Fruit fly (Drosophila melanogaster) whole organism, embryonic: ENCODE data around the gene CG18262.

Source experiments
- Atf6 ChIP-seq: fragments of 200-800 bp; sonication (Bioruptor generic); IDR thresholded peaks from 2 replicates; pipeline ENCODE4 v1.3.6; 2022; ENCODE audit warnings: missing biosample characterization, missing genetic modification characterization
- Bdp1 ChIP-seq: fragments of 200-800 bp; sonication (Bioruptor generic); optimal IDR thresholded peaks from 3 replicates; lab custom pipeline; 2016; ENCODE audit warnings: missing biosample characterization, missing genetic modification characterization
- CG10274 ChIP-seq: fragments of 200-800 bp; sonication (Bioruptor generic); optimal IDR thresholded peaks from 3 replicates; lab custom pipeline; 2017; ENCODE audit warnings: missing biosample characterization, mild to moderate bottlenecking, missing genetic modification characterization
- CG11247 ChIP-seq: fragments of 200-800 bp; sonication (Bioruptor generic); IDR thresholded peaks from 2 replicates; pipeline ENCODE4 v1.3.6; 2022; ENCODE audit warnings: missing biosample characterization, missing genetic modification characterization
- CG11723 ChIP-seq: fragments of 200-800 bp; sonication (Bioruptor generic); optimal IDR thresholded peaks from 2 replicates; lab custom pipeline; 2017; ENCODE audit warnings: missing biosample characterization, mild to moderate bottlenecking, missing genetic modification characterization
- CG12219 ChIP-seq: fragments of 200-800 bp; sonication (Bioruptor generic); optimal IDR thresholded peaks from 3 replicates; lab custom pipeline; 2018; ENCODE audit warnings: missing biosample characterization, mild to moderate bottlenecking, missing genetic modification characterization
- CG13296 ChIP-seq: fragments of 200-800 bp; sonication (Bioruptor generic); optimal IDR thresholded peaks from 3 replicates; lab custom pipeline; 2018; ENCODE audit warnings: missing biosample characterization, mild to moderate bottlenecking, missing genetic modification characterization
- CG18011 ChIP-seq: fragments of 200-800 bp; sonication (Bioruptor generic); optimal IDR thresholded peaks from 2 replicates; lab custom pipeline; 2017; ENCODE audit warnings: missing biosample characterization, missing genetic modification characterization, mild to moderate bottlenecking, moderate library complexity, missing genotype
- CG2678 ChIP-seq: fragments of 200-800 bp; sonication (Bioruptor generic); optimal IDR thresholded peaks from 3 replicates; lab custom pipeline; 2019; ENCODE audit warnings: missing biosample characterization, mild to moderate bottlenecking, missing genetic modification characterization, moderate library complexity
- CG3065 ChIP-seq: fragments of 200-800 bp; sonication (Bioruptor generic); optimal IDR thresholded peaks from 2 replicates; lab custom pipeline; 2016; ENCODE audit warnings: missing biosample characterization, missing genetic modification characterization
- CG31441 ChIP-seq: fragments of 200-800 bp; sonication (Bioruptor generic); IDR thresholded peaks from 2 replicates; pipeline ENCODE4 v1.3.6; 2022; ENCODE audit warnings: missing biosample characterization, missing genetic modification characterization
- CG3163 ChIP-seq: fragments of 200-800 bp; sonication (Bioruptor generic); optimal IDR thresholded peaks from 3 replicates; lab custom pipeline; 2016; ENCODE audit warnings: missing biosample characterization, missing genetic modification characterization
- CG32772 ChIP-seq: fragments of 200-800 bp; sonication (Bioruptor generic); IDR thresholded peaks from 2 replicates; pipeline ENCODE4 v1.3.6; 2022; ENCODE audit warnings: missing biosample characterization, missing genetic modification characterization
- CG33213 ChIP-seq: fragments of 200-800 bp; sonication (Bioruptor generic); optimal IDR thresholded peaks from 3 replicates; lab custom pipeline; 2016; ENCODE audit warnings: missing biosample characterization, missing genetic modification characterization
- CG42726 ChIP-seq: fragments of 200-800 bp; sonication (Bioruptor generic); IDR thresholded peaks from 2 replicates; pipeline ENCODE4 v1.3.6; 2022; ENCODE audit warnings: missing biosample characterization, missing genetic modification characterization; ENCODE audit not compliant: partially characterized antibody
- CG4617 ChIP-seq: fragments of 200-800 bp; sonication (Bioruptor generic); optimal IDR thresholded peaks from 3 replicates; lab custom pipeline; 2016; ENCODE audit warnings: missing biosample characterization, missing genetic modification characterization, borderline replicate concordance
- CG4707 ChIP-seq: fragments of 200-800 bp; sonication (Bioruptor generic); optimal IDR thresholded peaks from 2 replicates; lab custom pipeline; 2018; ENCODE audit warnings: missing biosample characterization, mild to moderate bottlenecking, missing genetic modification characterization, moderate library complexity
- CG5180 ChIP-seq: fragments of 200-800 bp; sonication (Bioruptor generic); optimal IDR thresholded peaks from 3 replicates; lab custom pipeline; 2017; ENCODE audit warnings: missing biosample characterization, missing genetic modification characterization, mild to moderate bottlenecking, moderate library complexity, missing genetic modification reagents
- CG6689 ChIP-seq: fragments of 200-800 bp; sonication (Bioruptor generic); IDR thresholded peaks from 2 replicates; pipeline ENCODE4 v1.3.6; 2022; ENCODE audit warnings: missing biosample characterization, missing genetic modification characterization
- CG7839 ChIP-seq: fragments of 200-800 bp; sonication (Bioruptor generic); optimal IDR thresholded peaks from 3 replicates; lab custom pipeline; 2018; ENCODE audit warnings: missing biosample characterization, mild to moderate bottlenecking, missing genetic modification characterization, moderate library complexity
- CG8478 ChIP-seq: fragments of >200 bp; optimal IDR thresholded peaks from 2 replicates; lab custom pipeline; 2018
- CkIIα-i1 ChIP-seq: fragments of 200-800 bp; sonication (Bioruptor generic); IDR thresholded peaks from 2 replicates; pipeline ENCODE4 v1.3.6; 2022; ENCODE audit warnings: missing biosample characterization, missing genetic modification characterization
- CrebB ChIP-seq: fragments of 200-800 bp; sonication (Bioruptor generic); optimal IDR thresholded peaks from 3 replicates; lab custom pipeline; 2018; ENCODE audit warnings: missing biosample characterization, mild to moderate bottlenecking, missing genetic modification characterization
- Ets97D ChIP-seq: fragments of 200-800 bp; sonication (Bioruptor generic); optimal IDR thresholded peaks from 3 replicates; lab custom pipeline; 2016; ENCODE audit warnings: missing biosample characterization, missing genetic modification characterization
- Gug ChIP-seq: fragments of 200-800 bp; sonication (Bioruptor generic); IDR thresholded peaks from 4 replicates; pipeline ENCODE4 v1.3.6; 2022; ENCODE audit warnings: missing biosample characterization, missing genetic modification characterization
- Lhr ChIP-seq: fragments of 200-800 bp; sonication (Bioruptor generic); optimal IDR thresholded peaks from 3 replicates; lab custom pipeline; 2017; ENCODE audit warnings: mild to moderate bottlenecking, missing biosample characterization, missing genetic modification reagents, missing genetic modification characterization
- Lim3 ChIP-seq: fragments of 200-800 bp; sonication (Bioruptor generic); IDR thresholded peaks from 2 replicates; pipeline ENCODE4 v1.3.6; 2022; ENCODE audit warnings: missing biosample characterization, missing genetic modification characterization
- Med ChIP-seq: fragments of 200-800 bp; sonication (Bioruptor generic); peaks from one replicate; lab custom pipeline; 2016; ENCODE audit warnings: missing biosample characterization, missing genetic modification characterization, mild to moderate bottlenecking, inconsistent platforms, moderate library complexity
- Nf-YB ChIP-seq: fragments of 200-800 bp; sonication (Bioruptor generic); optimal IDR thresholded peaks from 3 replicates; lab custom pipeline; 2019; ENCODE audit warnings: missing biosample characterization, mild to moderate bottlenecking, missing genetic modification characterization, moderate library complexity
- YL-1 ChIP-seq: fragments of 200-800 bp; sonication (Bioruptor generic); optimal IDR thresholded peaks from 3 replicates; lab custom pipeline; 2017; ENCODE audit warnings: missing biosample characterization, mild to moderate bottlenecking, missing genetic modification characterization
- ab ChIP-seq: fragments of 200-800 bp; sonication (Bioruptor generic); optimal IDR thresholded peaks from 2 replicates; lab custom pipeline; 2016; ENCODE audit warnings: missing biosample characterization, missing genetic modification characterization
- al ChIP-seq: fragments of 200-800 bp; sonication (Bioruptor generic); IDR thresholded peaks from 2 replicates; pipeline ENCODE4 v1.3.6; 2022; ENCODE audit warnings: missing biosample characterization, missing genetic modification characterization
- caup ChIP-seq: fragments of 200-800 bp; sonication (Bioruptor generic); optimal IDR thresholded peaks from 3 replicates; lab custom pipeline; 2017; ENCODE audit warnings: missing biosample characterization, mild to moderate bottlenecking, missing genetic modification characterization, moderate library complexity; ENCODE audit not compliant: severe bottlenecking
- crp ChIP-seq, 2 experiments: fragments of 200-800 bp; sonication (Bioruptor generic); optimal IDR thresholded peaks; 2 replicates in 1 of 2; 3 replicates in 1 of 2; lab custom pipeline; 2017; ENCODE audit warnings: missing biosample characterization in 2 of 2, missing genetic modification characterization in 2 of 2, mild to moderate bottlenecking in 1 of 2, moderate library complexity in 1 of 2
- exex ChIP-seq: fragments of 200-800 bp; sonication (Bioruptor generic); optimal IDR thresholded peaks from 4 replicates; lab custom pipeline; 2018; ENCODE audit warnings: missing biosample characterization, mild to moderate bottlenecking, missing genetic modification characterization, moderate library complexity
- kay ChIP-seq: fragments of 200-800 bp; sonication (Bioruptor generic); optimal IDR thresholded peaks from 2 replicates; lab custom pipeline; 2016; ENCODE audit warnings: missing biosample characterization, missing genetic modification characterization
- knrl ChIP-seq: fragments of 200-800 bp; sonication (Bioruptor generic); IDR thresholded peaks from 3 replicates; pipeline ENCODE4 v1.3.6; 2022; ENCODE audit warnings: missing biosample characterization, missing genetic modification characterization; ENCODE audit not compliant: partially characterized antibody
- nau ChIP-seq: fragments of 200-800 bp; sonication (Bioruptor generic); optimal IDR thresholded peaks from 3 replicates; lab custom pipeline; 2017; ENCODE audit warnings: missing biosample characterization, mild to moderate bottlenecking, missing genetic modification characterization, missing genetic modification reagents
- nmo ChIP-seq: fragments of 200-800 bp; sonication (Bioruptor generic); optimal IDR thresholded peaks from 2 replicates; lab custom pipeline; 2018; ENCODE audit warnings: missing biosample characterization, mild to moderate bottlenecking, missing genetic modification characterization, moderate library complexity
- pan ChIP-seq, 4 experiments: fragments of >200 bp in 3 of 4; fragments of 200-800 bp in 1 of 4; sonication (Bioruptor generic) in 1 of 4; optimal IDR thresholded peaks in 3 of 4; IDR thresholded peaks in 1 of 4; 2 replicates each; pipeline versions ENCODE4 v1.3.6 to Lab custom; 2017 to 2022; ENCODE audit warnings: missing biosample characterization in 2 of 4, missing genetic modification characterization in 2 of 4, mixed read lengths in 1 of 4
- phol ChIP-seq: fragments of 200-800 bp; sonication (Bioruptor generic); optimal IDR thresholded peaks from 3 replicates; lab custom pipeline; 2018; ENCODE audit warnings: missing biosample characterization, mild to moderate bottlenecking, missing genetic modification characterization, moderate library complexity
- psq ChIP-seq: fragments of 200-800 bp; sonication (Bioruptor generic); optimal IDR thresholded peaks from 2 replicates; lab custom pipeline; 2017; ENCODE audit warnings: missing biosample characterization, missing genetic modification characterization
- slp2 ChIP-seq: fragments of 200-800 bp; sonication (Bioruptor generic); optimal IDR thresholded peaks from 2 replicates; lab custom pipeline; 2016; ENCODE audit warnings: missing biosample characterization, missing genetic modification characterization
- sna ChIP-seq: fragments of 200-800 bp; sonication (Bioruptor generic); IDR thresholded peaks from 2 replicates; pipeline ENCODE4 v1.3.6; 2022; ENCODE audit warnings: missing biosample characterization, missing genetic modification characterization; ENCODE audit not compliant: partially characterized antibody
- sqz ChIP-seq: fragments of 200-800 bp; sonication (Bioruptor generic); optimal IDR thresholded peaks from 3 replicates; lab custom pipeline; 2018; ENCODE audit warnings: missing biosample characterization, mild to moderate bottlenecking, missing genetic modification characterization
- ssp ChIP-seq: fragments of 200-800 bp; sonication (Bioruptor generic); IDR thresholded peaks from 2 replicates; pipeline ENCODE4 v1.3.6; 2022; ENCODE audit warnings: missing biosample characterization, missing genetic modification characterization
- tin ChIP-seq: fragments of 200-800 bp; sonication (Bioruptor generic); optimal IDR thresholded peaks from 3 replicates; lab custom pipeline; 2016; ENCODE audit warnings: missing biosample characterization, missing genetic modification characterization
- tio ChIP-seq: fragments of 200-800 bp; sonication (Bioruptor generic); optimal IDR thresholded peaks from 2 replicates; lab custom pipeline; 2017; ENCODE audit warnings: missing biosample characterization, missing genetic modification characterization, inconsistent platforms
- tna ChIP-seq: fragments of 200-800 bp; sonication (Bioruptor generic); IDR thresholded peaks from 2 replicates; pipeline ENCODE4 v1.3.6; 2022; ENCODE audit warnings: missing biosample characterization, missing genetic modification characterization; ENCODE audit not compliant: partially characterized antibody

CG18262 gene

dm6 chrX:8196598-8197228, 44.0 kb downstream of the CG18262 start (continued):
- TF ChIP-seq CG18011 (GFP tag; lab: Kevin White, UChicago), result no peak
- TF ChIP-seq exex, result no peak
- TF ChIP-seq al, result no peak
- 0 out of 2 replicates have a peak, but pooled peaks have one; percentile 18 for TF ChIP-seq CG11247
- no peak for TF ChIP-seq ab
- peak; percentile 54; the same call in 1 of the 2 replicates for TF ChIP-seq CG32772 (GFP tag; lab: Robert Waterston, UW)
- no peak for TF ChIP-seq slp2 (GFP tag; lab: Kevin White, UChicago)
- TF ChIP-seq sna (GFP tag; lab: Robert Waterston, UW), result no peak
- no peak for TF ChIP-seq crp (GFP tag; optimal IDR thresholded peaks at IDR 0.05; lab: Kevin White, UChicago)
- peak; percentile 57 for TF ChIP-seq phol
- TF ChIP-seq CG3065, result no peak
- TF ChIP-seq CG12219 (GFP tag; lab: Kevin White, UChicago), result peak; percentile 25
- TF ChIP-seq knrl (GFP tag; lab: Robert Waterston, UW), result no peak
- TF ChIP-seq tin, result peak; percentile 33
- TF ChIP-seq CG33213, result no peak
- no peak for TF ChIP-seq caup
- TF ChIP-seq pan (optimal IDR thresholded peaks at IDR 0.05; lab: Kevin White, UChicago), result no peak
- TF ChIP-seq pan (GFP tag; optimal IDR thresholded peaks at IDR 0.05 in 1 of 2, IDR thresholded peaks at IDR 0.05 in 1 of 2), result peak in 1 of 2 experiments; percentile 77
- TF ChIP-seq Lhr (GFP tag; lab: Kevin White, UChicago), result no peak
- TF ChIP-seq YL-1 (GFP tag; lab: Kevin White, UChicago), result no peak
- TF ChIP-seq CG11723 (GFP tag; lab: Kevin White, UChicago), result no peak
- no peak for TF ChIP-seq CG8478 (lab: Kevin White, UChicago)
- TF ChIP-seq CG2678, result peak; percentile 34
- TF ChIP-seq sqz (GFP tag; lab: Kevin White, UChicago), result no peak
- TF ChIP-seq nmo (GFP tag; lab: Kevin White, UChicago), result peak; percentile 46
- TF ChIP-seq nau, result peak; percentile 11
- TF ChIP-seq Nf-YB (GFP tag; lab: Kevin White, UChicago), result no peak
- TF ChIP-seq psq (GFP tag; lab: Kevin White, UChicago), result no peak
- no peak for TF ChIP-seq kay (GFP tag; lab: Kevin White, UChicago)
- TF ChIP-seq CG6689 (GFP tag; lab: Robert Waterston, UW), result no peak
- TF ChIP-seq CG31441 (GFP tag; lab: Robert Waterston, UW), result peak; percentile 55; the same call in 1 of the 2 replicates
- TF ChIP-seq CG10274, result no peak
- no peak for TF ChIP-seq Bdp1
- TF ChIP-seq CkIIα-i1 (GFP tag; lab: Robert Waterston, UW), result no peak
- no peak for TF ChIP-seq CG3163 (GFP tag; lab: Kevin White, UChicago)
- TF ChIP-seq CG13296 (GFP tag; lab: Kevin White, UChicago), result no peak
- TF ChIP-seq CG42726 (GFP tag; lab: Robert Waterston, UW), result no peak
- TF ChIP-seq CrebB, result peak; percentile 23
- TF ChIP-seq Gug, result peak; percentile 26; the same call in 1 of the 4 replicates
- TF ChIP-seq Med, result peak; percentile 81
- TF ChIP-seq Atf6 (GFP tag; lab: Robert Waterston, UW), result peak; percentile 48; the same call in 1 of the 2 replicates
- TF ChIP-seq CG4617 (GFP tag; lab: Kevin White, UChicago), result no peak
- TF ChIP-seq CG7839 (tag; lab: Kevin White, UChicago), result peak; percentile 53
- no peak for TF ChIP-seq CG4707
- no peak for TF ChIP-seq tna
- no peak for TF ChIP-seq Lim3 (GFP tag; lab: Robert Waterston, UW)
- peak; percentile 5 for TF ChIP-seq CG5180
- no peak for TF ChIP-seq Ets97D
- TF ChIP-seq ssp (GFP tag; lab: Robert Waterston, UW), result no peak
- TF ChIP-seq tio (GFP tag; lab: Kevin White, UChicago), result no peak
